Worm (Caenorhabditis elegans): ENCODE results near the gene Y67D8C.7.

Gene Y67D8C.7

ce11 chrIV:3038740-3039139 is 28.0 kb downstream of the Y67D8C.7 start:
- TF ChIP-seq nhr-90 (tag; optimal IDR thresholded peaks at IDR 0.05; ENCODE audit: poor library complexity): no peak

- TF ChIP-seq lin-39 (tag; optimal IDR thresholded peaks at IDR 0.05): no peak
Observed at ce11 chrIV:3037932-3038331, 28.8 kb downstream of the Y67D8C.7 start.

ce11 chrIV:3035375-3035774 is 31.4 kb downstream of the Y67D8C.7 start:
- TF ChIP-seq nhr-84 (tag; optimal IDR thresholded peaks at IDR 0.05) (no peak), grh-1 (GFP tag; IDR thresholded peaks at IDR 0.05) (no peak), unc-98 (GFP tag; IDR thresholded peaks at IDR 0.05) (no peak), mef-2 (tag; optimal IDR thresholded peaks at IDR 0.05) (no peak), snu-23 (GFP tag; optimal IDR thresholded peaks at IDR 0.05) (no peak), nhr-76 (tag; optimal IDR thresholded peaks at IDR 0.05) (no peak), tbx-2 (tag; optimal IDR thresholded peaks at IDR 0.05) (no peak), nhr-90 (tag; optimal IDR thresholded peaks at IDR 0.05; ENCODE audit: poor library complexity) (no peak), elt-3 (tag; optimal IDR thresholded peaks at IDR 0.05) (no peak)

ce11 chrIV:3032020-3032419 is 34.7 kb downstream of the Y67D8C.7 start:
- no peak for TF ChIP-seq hlh-4 (tag; optimal IDR thresholded peaks at IDR 0.05)
- no peak for TF ChIP-seq nhr-20 (tag; optimal IDR thresholded peaks at IDR 0.05)
- no peak for TF ChIP-seq ceh-88 (GFP tag; IDR thresholded peaks at IDR 0.05)
- no peak for TF ChIP-seq unc-30 (tag; optimal IDR thresholded peaks at IDR 0.05)
- TF ChIP-seq zip-4 (GFP tag; optimal IDR thresholded peaks at IDR 0.05): no peak
- TF ChIP-seq fkh-10 (GFP tag; optimal IDR thresholded peaks at IDR 0.05): no peak
- TF ChIP-seq nhr-71 (tag; optimal IDR thresholded peaks at IDR 0.05): peak; percentile 39
- TF ChIP-seq pqm-1 (tag; optimal IDR thresholded peaks at IDR 0.05): no peak
- TF ChIP-seq unc-130 (tag; optimal IDR thresholded peaks at IDR 0.05): no peak
- no peak for TF ChIP-seq pag-3 (tag; optimal IDR thresholded peaks at IDR 0.05; ENCODE audit: borderline replicate concordance, insufficient read depth)
- no peak for TF ChIP-seq nhr-19 (GFP tag; conservative IDR thresholded peaks at IDR 0.05)
- TF ChIP-seq C16A3.4 (tag; optimal IDR thresholded peaks at IDR 0.05): no peak
- no peak for TF ChIP-seq sptf-1 (tag; optimal IDR thresholded peaks at IDR 0.05)
- TF ChIP-seq elt-2 (tag; optimal IDR thresholded peaks at IDR 0.05): no peak
- no peak for TF ChIP-seq sox-4 (tag; optimal IDR thresholded peaks at IDR 0.05)
- TF ChIP-seq rnt-1 (tag; optimal IDR thresholded peaks at IDR 0.05): peak; percentile 46
- no peak for TF ChIP-seq fkh-4 (tag; optimal IDR thresholded peaks at IDR 0.05; ENCODE audit: borderline replicate concordance)
- peak; percentile 65 for TF ChIP-seq aly-2 (tag; optimal IDR thresholded peaks at IDR 0.05)
- TF ChIP-seq vab-15 (tag; optimal IDR thresholded peaks at IDR 0.05): no peak
- TF ChIP-seq tlp-1 (tag; optimal IDR thresholded peaks at IDR 0.05): no peak
- no peak for TF ChIP-seq C34B4.2 (tag; optimal IDR thresholded peaks at IDR 0.05)

- TF ChIP-seq ceh-82 (tag; optimal IDR thresholded peaks at IDR 0.05) (no peak), nhr-11 (tag; optimal IDR thresholded peaks at IDR 0.05) (peak; percentile 5), unc-30 (tag; optimal IDR thresholded peaks at IDR 0.05) (no peak), fkh-10 (GFP tag; optimal IDR thresholded peaks at IDR 0.05) (no peak), lir-3 (tag; optimal IDR thresholded peaks at IDR 0.05; ENCODE audit: poor library complexity) (no peak), lin-14 (GFP tag; optimal IDR thresholded peaks at IDR 0.05) (peak; percentile 72), elt-3 (tag; optimal IDR thresholded peaks at IDR 0.05) (no peak), snu-23 (GFP tag; optimal IDR thresholded peaks at IDR 0.05) (peak; percentile 48), nhr-20 (tag; optimal IDR thresholded peaks at IDR 0.05) (peak; percentile 30), dpl-1 (GFP tag; optimal IDR thresholded peaks at IDR 0.05) (no peak), grh-1 (GFP tag; IDR thresholded peaks at IDR 0.05) (no peak), hpl-2 (GFP tag; optimal IDR thresholded peaks at IDR 0.05) (no peak), C04F5.9 (tag; optimal IDR thresholded peaks at IDR 0.05) (no peak), unc-98 (GFP tag; IDR thresholded peaks at IDR 0.05) (no peak), pqm-1 (tag; optimal IDR thresholded peaks at IDR 0.05) (no peak), efl-1 (optimal IDR thresholded peaks at IDR 0.05) (peak; percentile 17 to 24), efl-1 (GFP tag; optimal IDR thresholded peaks at IDR 0.05 in 1 of 2) (peak in 1 of 2 experiments; percentile 1), lin-35 (GFP tag; optimal IDR thresholded peaks at IDR 0.05) (peak in 1 of 2 experiments; percentile 34), alr-1 (tag; optimal IDR thresholded peaks at IDR 0.05; ENCODE audit: borderline replicate concordance) (no peak), irx-1 (tag; optimal IDR thresholded peaks at IDR 0.05) (no peak), egl-13 (tag; optimal IDR thresholded peaks at IDR 0.05) (no peak), nhr-77 (tag; optimal IDR thresholded peaks at IDR 0.05) (no peak), ceh-8 (GFP tag; optimal IDR thresholded peaks at IDR 0.05) (no peak), nhr-71 (tag; optimal IDR thresholded peaks at IDR 0.05) (peak; percentile 81)
Observed at ce11 chrIV:3029882-3030281, 36.9 kb downstream of the Y67D8C.7 start.

Data from whole organism, L1 larva.